Fruit fly (Drosophila melanogaster) whole organism, embryonic: ENCODE results near the gene CG13454.

Source experiments
- Asciz ChIP-seq: fragments of 200-800 bp; sonication (Bioruptor generic); optimal IDR thresholded peaks from 2 replicates; lab custom pipeline; 2017; ENCODE audit warnings: missing biosample characterization, mild to moderate bottlenecking, missing genetic modification characterization, missing genetic modification reagents
- Bdp1 ChIP-seq: fragments of 200-800 bp; sonication (Bioruptor generic); optimal IDR thresholded peaks from 3 replicates; lab custom pipeline; 2016; ENCODE audit warnings: missing biosample characterization, missing genetic modification characterization
- Bteb2 ChIP-seq: fragments of 200-800 bp; sonication (Bioruptor generic); optimal IDR thresholded peaks from 2 replicates; lab custom pipeline; 2016; ENCODE audit warnings: missing biosample characterization, missing genetic modification characterization
- CG11093 ChIP-seq: fragments of 200-800 bp; sonication (Bioruptor generic); IDR thresholded peaks from 3 replicates; pipeline ENCODE4 v1.3.6; 2022; ENCODE audit warnings: missing biosample characterization, missing genetic modification characterization
- CG12769 ChIP-seq: fragments of 200-800 bp; sonication (Bioruptor generic); optimal IDR thresholded peaks from 2 replicates; lab custom pipeline; 2019; ENCODE audit warnings: missing biosample characterization, mild to moderate bottlenecking, missing genetic modification characterization, moderate library complexity
- CG14710 ChIP-seq: fragments of 200-800 bp; sonication (Bioruptor generic); optimal IDR thresholded peaks from 3 replicates; lab custom pipeline; 2019; ENCODE audit warnings: missing biosample characterization, mild to moderate bottlenecking, missing genetic modification characterization, moderate library complexity
- CG16779 ChIP-seq: fragments of 200-800 bp; sonication (Bioruptor generic); IDR thresholded peaks from 2 replicates; pipeline ENCODE4 v1.3.6; 2022; ENCODE audit warnings: missing biosample characterization, missing genetic modification characterization
- CG16815 ChIP-seq: fragments of 200-800 bp; sonication (Bioruptor generic); optimal IDR thresholded peaks from 3 replicates; lab custom pipeline; 2017; ENCODE audit warnings: missing biosample characterization, mild to moderate bottlenecking, missing genetic modification characterization
- CG17361 ChIP-seq: fragments of 200-800 bp; sonication (Bioruptor generic); IDR thresholded peaks from 3 replicates; pipeline ENCODE4 v1.3.6; 2022; ENCODE audit warnings: missing biosample characterization, missing genetic modification characterization
- CG17912 ChIP-seq: fragments of 200-800 bp; sonication (Bioruptor generic); optimal IDR thresholded peaks from 2 replicates; lab custom pipeline; 2018; ENCODE audit warnings: missing biosample characterization, mild to moderate bottlenecking, missing genetic modification characterization
- CG2129 ChIP-seq: fragments of 200-800 bp; sonication (Bioruptor generic); IDR thresholded peaks from 2 replicates; pipeline ENCODE4 v1.3.6; 2022; ENCODE audit warnings: missing biosample characterization, missing genetic modification characterization; ENCODE audit not compliant: partially characterized antibody
- CG31365 ChIP-seq: fragments of 200-800 bp; sonication (Bioruptor generic); optimal IDR thresholded peaks from 2 replicates; lab custom pipeline; 2018; ENCODE audit warnings: missing biosample characterization, mild to moderate bottlenecking, missing genetic modification characterization
- CG32532 ChIP-seq: fragments of 200-800 bp; sonication (Bioruptor generic); IDR thresholded peaks from 2 replicates; pipeline ENCODE4 v1.3.6; 2022; ENCODE audit warnings: missing biosample characterization, missing genetic modification characterization
- CG3281 ChIP-seq: fragments of 200-800 bp; sonication (Bioruptor generic); optimal IDR thresholded peaks from 3 replicates; lab custom pipeline; 2017; ENCODE audit warnings: missing biosample characterization, mild to moderate bottlenecking, missing genetic modification characterization
- CG3726 ChIP-seq: fragments of 200-800 bp; sonication (Bioruptor generic); IDR thresholded peaks from 3 replicates; pipeline ENCODE4, ENCODE4 v1.3.6; 2022; ENCODE audit warnings: missing biosample characterization, missing genetic modification characterization
- CG3838 ChIP-seq: fragments of 200-800 bp; sonication (Bioruptor generic); optimal IDR thresholded peaks from 3 replicates; lab custom pipeline; 2016; ENCODE audit warnings: missing biosample characterization, missing genetic modification characterization
- CG3847 ChIP-seq: fragments of 200-800 bp; sonication (Bioruptor generic); IDR thresholded peaks from 2 replicates; pipeline ENCODE4 v1.3.6; 2022; ENCODE audit warnings: missing biosample characterization, missing genetic modification characterization
- CG4328 ChIP-seq: fragments of 200-800 bp; sonication (Bioruptor generic); optimal IDR thresholded peaks from 3 replicates; lab custom pipeline; 2017; ENCODE audit warnings: missing biosample characterization, missing genetic modification reagents, missing genetic modification characterization
- CG6813 ChIP-seq: fragments of 200-800 bp; sonication (Bioruptor generic); optimal IDR thresholded peaks from 2 replicates; lab custom pipeline; 2017; ENCODE audit warnings: missing biosample characterization, missing genetic modification characterization, mild to moderate bottlenecking, moderate library complexity, missing genetic modification reagents
- CG8281 ChIP-seq: fragments of 200-800 bp; sonication (Bioruptor generic); optimal IDR thresholded peaks from 2 replicates; lab custom pipeline; 2018; ENCODE audit warnings: missing biosample characterization, mild to moderate bottlenecking, missing genetic modification characterization, moderate library complexity
- CG9437 ChIP-seq: fragments of 200-800 bp; sonication (Bioruptor generic); optimal IDR thresholded peaks from 2 replicates; lab custom pipeline; 2018; ENCODE audit warnings: missing biosample characterization, mild to moderate bottlenecking, missing genetic modification characterization
- Dek ChIP-seq: fragments of 200-800 bp; sonication (Bioruptor generic); optimal IDR thresholded peaks from 3 replicates; lab custom pipeline; 2019; ENCODE audit warnings: missing biosample characterization, mild to moderate bottlenecking, missing genetic modification characterization, moderate library complexity
- Dip2 ChIP-seq: fragments of 200-800 bp; sonication (Bioruptor generic); IDR thresholded peaks from 2 replicates; pipeline ENCODE4 v1.3.6; 2022; ENCODE audit warnings: missing biosample characterization, missing genetic modification characterization
- E2f2 ChIP-seq: fragments of 200-800 bp; sonication (Bioruptor generic); IDR thresholded peaks from 2 replicates; pipeline ENCODE4 v1.3.6; 2022; ENCODE audit warnings: missing biosample characterization, missing genetic modification characterization
- Fer1 ChIP-seq: fragments of 200-800 bp; sonication (Bioruptor generic); optimal IDR thresholded peaks from 2 replicates; lab custom pipeline; 2017; ENCODE audit warnings: missing biosample characterization, mild to moderate bottlenecking, missing genetic modification characterization
- Gsc ChIP-seq: fragments of 200-800 bp; sonication (Bioruptor generic); IDR thresholded peaks from 2 replicates; pipeline ENCODE4 v1.3.6; 2022; ENCODE audit warnings: missing biosample characterization, missing genetic modification characterization
- Gug ChIP-seq: fragments of 200-800 bp; sonication (Bioruptor generic); IDR thresholded peaks from 4 replicates; pipeline ENCODE4 v1.3.6; 2022; ENCODE audit warnings: missing biosample characterization, missing genetic modification characterization
- Hmr ChIP-seq: fragments of 200-800 bp; sonication (Bioruptor generic); optimal IDR thresholded peaks from 3 replicates; lab custom pipeline; 2017; ENCODE audit warnings: mild to moderate bottlenecking, missing biosample characterization, missing genetic modification reagents, missing genetic modification characterization
- Hmx ChIP-seq: fragments of 200-800 bp; sonication (Bioruptor generic); optimal IDR thresholded peaks from 2 replicates; lab custom pipeline; 2016; ENCODE audit warnings: missing biosample characterization, missing genetic modification characterization
- MTF-1 ChIP-seq: fragments of 200-800 bp; sonication (Bioruptor generic); optimal IDR thresholded peaks from 2 replicates; lab custom pipeline; 2018; ENCODE audit warnings: missing biosample characterization, mild to moderate bottlenecking, missing genetic modification characterization, borderline replicate concordance
- Med ChIP-seq: fragments of 200-800 bp; sonication (Bioruptor generic); peaks from one replicate; lab custom pipeline; 2016; ENCODE audit warnings: missing biosample characterization, missing genetic modification characterization, mild to moderate bottlenecking, inconsistent platforms, moderate library complexity
- NC2β ChIP-seq: fragments of 200-800 bp; sonication (Bioruptor generic); optimal IDR thresholded peaks from 2 replicates; lab custom pipeline; 2016; ENCODE audit warnings: missing biosample characterization, missing genetic modification characterization
- Nf-YC ChIP-seq: fragments of 200-800 bp; optimal IDR thresholded peaks from 3 replicates; lab custom pipeline; 2019; ENCODE audit warnings: missing biosample characterization, mild to moderate bottlenecking, missing genetic modification characterization, moderate library complexity
- Poxn ChIP-seq: fragments of 200-800 bp; sonication (Bioruptor generic); IDR thresholded peaks from 2 replicates; pipeline ENCODE4 v1.3.6; 2022; ENCODE audit warnings: missing biosample characterization, missing genetic modification characterization
- Tbp ChIP-seq: fragments of >200 bp; optimal IDR thresholded peaks from 2 replicates; lab custom pipeline; 2018; ENCODE audit warnings: missing biosample characterization, missing genetic modification characterization
- amos ChIP-seq: fragments of 200-800 bp; sonication (Bioruptor generic); IDR thresholded peaks from 2 replicates; pipeline ENCODE4 v1.3.6; 2022; ENCODE audit warnings: missing biosample characterization, missing genetic modification characterization; ENCODE audit not compliant: partially characterized antibody
- chinmo ChIP-seq: fragments of 200-800 bp; sonication (Bioruptor generic); IDR thresholded peaks from 4 replicates; pipeline ENCODE4 v1.3.6; 2022; ENCODE audit warnings: missing biosample characterization, missing genetic modification characterization; ENCODE audit not compliant: partially characterized antibody
- chm ChIP-seq: fragments of 200-800 bp; sonication (Bioruptor generic); IDR thresholded peaks from 2 replicates; pipeline ENCODE4 v1.3.6; 2022; ENCODE audit warnings: missing biosample characterization, missing genetic modification characterization
- disco-r ChIP-seq: fragments of 200-800 bp; sonication (Bioruptor generic); optimal IDR thresholded peaks from 2 replicates; lab custom pipeline; 2016; ENCODE audit warnings: missing biosample characterization, missing genetic modification characterization
- eyg ChIP-seq: fragments of 200-800 bp; sonication (Bioruptor generic); optimal IDR thresholded peaks from 3 replicates; lab custom pipeline; 2016; ENCODE audit warnings: missing biosample characterization, missing genetic modification characterization
- fd96Cb ChIP-seq: fragments of 200-800 bp; sonication (Bioruptor generic); optimal IDR thresholded peaks from 2 replicates; lab custom pipeline; 2018; ENCODE audit warnings: missing biosample characterization, mild to moderate bottlenecking, missing genetic modification characterization, moderate library complexity
- ftz-f1 ChIP-seq: fragments of 200-800 bp; sonication (Bioruptor generic); optimal IDR thresholded peaks from 2 replicates; lab custom pipeline; 2016; ENCODE audit warnings: missing biosample characterization, missing genetic modification characterization
- grn ChIP-seq: fragments of 200-800 bp; sonication (Bioruptor generic); optimal IDR thresholded peaks from 3 replicates; lab custom pipeline; 2017; ENCODE audit warnings: missing biosample characterization, missing genetic modification characterization
- h ChIP-seq: fragments of >200 bp; optimal IDR thresholded peaks from 2 replicates; lab custom pipeline; 2017
- insv ChIP-seq, 2 experiments: fragments of 200-800 bp; sonication (Bioruptor generic); optimal IDR thresholded peaks; 3 replicates each; lab custom pipeline; 2016 to 2018; ENCODE audit warnings: missing biosample characterization in 2 of 2, missing genetic modification characterization in 2 of 2
- jigr1 ChIP-seq: fragments of 200-800 bp; sonication (Bioruptor generic); IDR thresholded peaks from 3 replicates; pipeline ENCODE4 v1.3.6; 2022; ENCODE audit warnings: missing biosample characterization, missing genetic modification characterization
- kni ChIP-seq: fragments of 200-800 bp; sonication (Bioruptor generic); optimal IDR thresholded peaks from 3 replicates; lab custom pipeline; 2017; ENCODE audit warnings: mild to moderate bottlenecking, missing biosample characterization, missing genetic modification reagents, missing genetic modification characterization
- onecut ChIP-seq: fragments of 200-800 bp; sonication (Bioruptor generic); IDR thresholded peaks from 2 replicates; pipeline ENCODE4 v1.3.6; 2022; ENCODE audit warnings: missing biosample characterization, missing genetic modification characterization
- phol ChIP-seq: fragments of 200-800 bp; sonication (Bioruptor generic); optimal IDR thresholded peaks from 3 replicates; lab custom pipeline; 2018; ENCODE audit warnings: missing biosample characterization, mild to moderate bottlenecking, missing genetic modification characterization, moderate library complexity
- sens ChIP-seq: fragments of 200-800 bp; sonication (Bioruptor generic); peaks from one replicate; lab custom pipeline; 2016; ENCODE audit warnings: missing biosample characterization, missing genetic modification characterization
- ttk ChIP-seq: fragments of 200-800 bp; sonication (Bioruptor generic); IDR thresholded peaks from 2 replicates; pipeline ENCODE4 v2.1.2; 2022; ENCODE audit warnings: missing biosample characterization, missing genetic modification characterization
- vfl ChIP-seq: fragments of 200-800 bp; sonication (Bioruptor generic); optimal IDR thresholded peaks from 2 replicates; lab custom pipeline; 2016; ENCODE audit warnings: missing biosample characterization, missing genetic modification characterization

CG13454 gene

dm6 chr3L:15530638-15531225 lies 13.9 kb upstream of the CG13454 start (continued):
- TF ChIP-seq fd96Cb (tag; lab: Kevin White, UChicago) (no peak), Bdp1 (GFP tag; lab: Kevin White, UChicago) (no peak), grn (GFP tag; lab: Kevin White, UChicago) (no peak), CG4328 (GFP tag; lab: Kevin White, UChicago) (peak; percentile 29), CG31365 (tag; lab: Kevin White, UChicago) (no peak), Hmr (GFP tag; lab: Kevin White, UChicago) (no peak), CG6813 (GFP tag; lab: Kevin White, UChicago) (peak; percentile 31), CG17912 (no peak), CG2129 (GFP tag; lab: Robert Waterston, UW) (no peak), E2f2 (GFP tag; lab: Robert Waterston, UW) (no peak), Med (GFP tag; lab: Kevin White, UChicago) (peak; percentile 36), NC2β (GFP tag; lab: Kevin White, UChicago) (no peak), ttk (no peak), disco-r (GFP tag; lab: Kevin White, UChicago) (no peak), CG17361 (no peak), CG3726 (GFP tag; lab: Robert Waterston, UW) (no peak), onecut (no peak), MTF-1 (GFP tag; lab: Kevin White, UChicago) (peak; percentile 32), Bteb2 (GFP tag; lab: Kevin White, UChicago) (no peak), Fer1 (no peak), chm (GFP tag; lab: Robert Waterston, UW) (peak; percentile 66), Poxn (GFP tag; lab: Robert Waterston, UW) (no peak), phol (tag; lab: Kevin White, UChicago) (no peak), Hmx (GFP tag; lab: Kevin White, UChicago) (no peak), CG12769 (tag; lab: Kevin White, UChicago) (peak; percentile 66), kni (GFP tag; lab: Kevin White, UChicago) (peak; percentile 76), CG8281 (tag; lab: Kevin White, UChicago) (peak; percentile 54), jigr1 (no peak), CG32532 (no peak), Gsc (no peak), amos (GFP tag; lab: Robert Waterston, UW) (no peak), CG9437 (no peak), Tbp (GFP tag; lab: Kevin White, UChicago) (no peak), Nf-YC (no peak), CG16815 (no peak), CG3838 (GFP tag; lab: Kevin White, UChicago) (no peak), h (no peak), CG3847 (GFP tag; lab: Robert Waterston, UW) (no peak), eyg (GFP tag; lab: Kevin White, UChicago) (no peak), vfl (GFP tag; lab: Kevin White, UChicago) (no peak), Dek (tag; lab: Kevin White, UChicago) (no peak), CG11093 (no peak), insv (GFP tag; optimal IDR thresholded peaks at IDR 0.05; lab: Kevin White, UChicago) (no peak), Asciz (peak; percentile 43), ftz-f1 (GFP tag; lab: Kevin White, UChicago) (no peak), chinmo (GFP tag; lab: Robert Waterston, UW) (no peak), Dip2 (GFP tag; lab: Robert Waterston, UW) (no peak), CG16779 (GFP tag; lab: Robert Waterston, UW) (no peak), sens (peak; percentile 75), CG3281 (GFP tag; lab: Kevin White, UChicago) (no peak), Gug (no peak), CG14710 (tag; lab: Kevin White, UChicago) (peak; percentile 28)
